Worm (Caenorhabditis elegans): ENCODE results near the gene K10C9.4.

K10C9.4 gene

DNA sequence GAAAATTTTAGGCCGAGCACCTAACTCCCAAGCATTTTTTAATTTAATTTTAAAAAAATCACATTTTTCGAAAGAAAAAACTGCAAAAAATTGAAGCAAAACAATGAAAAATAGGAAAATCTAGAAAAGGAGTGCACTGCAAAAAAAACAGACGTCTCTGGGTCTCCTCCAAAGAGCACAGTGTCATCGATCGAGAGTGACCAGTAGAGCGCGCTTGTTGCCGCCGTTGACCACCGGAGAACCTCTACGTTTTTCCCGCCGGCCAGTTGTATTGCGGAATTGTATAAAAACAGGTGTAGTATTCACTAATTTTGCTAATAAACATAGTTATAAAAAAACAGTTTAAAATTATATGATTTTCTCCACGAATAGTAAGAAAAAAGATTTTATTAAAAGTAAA lies 3.5 kb downstream of the K10C9.4 start:
- 0 out of 2 replicates have a peak, but pooled peaks have one; percentile 20 for TF ChIP-seq ceh-100 (GFP tag; IDR thresholded peaks at IDR 0.05)
- TF ChIP-seq mcd-1 (GFP tag; IDR thresholded peaks at IDR 0.05) = peak; percentile 68
- no peak for TF ChIP-seq lir-1 (GFP tag; conservative IDR thresholded peaks at IDR 0.05)
- peak; percentile 44; the same call in 1 of the 2 replicates for TF ChIP-seq hmg-1.2 (GFP tag; IDR thresholded peaks at IDR 0.05)
- peak; percentile 62 for TF ChIP-seq xnd-1 (tag; optimal IDR thresholded peaks at IDR 0.05)
- no peak for TF ChIP-seq B0035.1 (tag; optimal IDR thresholded peaks at IDR 0.05)
- peak; percentile 76 for TF ChIP-seq madf-8 (GFP tag; conservative IDR thresholded peaks at IDR 0.05)
- TF ChIP-seq dpl-1 (GFP tag; optimal IDR thresholded peaks at IDR 0.05) = peak; percentile 55
- TF ChIP-seq egl-18 (GFP tag; IDR thresholded peaks at IDR 0.05) = no peak
- TF ChIP-seq madf-6 (GFP tag; IDR thresholded peaks at IDR 0.05) = peak; percentile 87
- TF ChIP-seq efl-1 (GFP tag; optimal IDR thresholded peaks at IDR 0.05) = peak; percentile 86
- TF ChIP-seq let-607 (tag; optimal IDR thresholded peaks at IDR 0.05) = no peak

DNA sequence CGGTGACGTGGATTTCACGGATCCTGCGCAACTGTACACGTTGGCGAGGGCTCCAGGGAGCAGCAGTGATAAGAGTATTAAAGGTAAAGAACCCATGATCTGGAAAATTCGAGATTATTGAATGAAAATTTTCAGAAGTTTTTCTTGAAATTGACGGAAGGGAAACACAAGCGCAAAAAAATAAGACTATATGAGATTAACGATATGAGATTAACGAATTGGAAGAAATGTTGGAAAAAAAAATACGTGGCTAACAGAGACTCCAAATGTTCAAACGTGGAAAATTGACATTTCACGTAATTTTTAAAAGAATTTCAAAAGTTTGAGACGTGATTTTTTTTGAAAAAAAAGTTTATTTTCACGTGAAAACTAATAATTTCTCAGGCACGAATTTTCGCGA lies 4.3 kb downstream of the K10C9.4 start, which contains the start of gene nra-4:
Gene nra-4, minus strand, starts transcription at position 101 of the 400 bp plus-strand sequence.
- TF ChIP-seq nhr-80 (tag; optimal IDR thresholded peaks at IDR 0.05) = no peak
- TF ChIP-seq madf-3 (GFP tag; IDR thresholded peaks at IDR 0.05) = no peak
- TF ChIP-seq chd-7 (tag; optimal IDR thresholded peaks at IDR 0.05) = no peak
- TF ChIP-seq tbp1 (GFP tag; optimal IDR thresholded peaks at IDR 0.05) = no peak

DNA sequence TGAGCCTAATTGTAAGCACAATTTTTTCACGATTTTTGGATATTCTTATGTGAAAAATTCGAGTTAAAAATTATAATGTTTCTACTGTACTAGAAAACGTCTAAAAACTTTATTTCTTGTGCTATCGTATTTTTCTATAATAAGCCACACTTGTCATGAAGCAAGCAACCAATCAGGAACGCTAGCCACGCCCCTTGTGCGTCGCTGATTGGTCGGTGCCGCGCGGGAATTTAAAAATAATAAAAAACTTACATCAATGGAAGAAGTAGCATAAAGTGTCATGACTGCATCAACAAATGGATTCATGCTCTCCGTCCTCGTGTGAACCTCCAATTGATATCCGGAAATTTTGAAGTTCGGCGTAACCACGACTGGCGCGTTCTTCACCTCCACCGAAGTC lies 5.6 kb downstream of the K10C9.4 start:
- TF ChIP-seq tbx-9 (tag; optimal IDR thresholded peaks at IDR 0.05; ENCODE audit: borderline replicate concordance) (no peak), nfyb-1 (GFP tag; IDR thresholded peaks at IDR 0.05) (peak; percentile 80; the same call in 1 of the 2 replicates)

DNA sequence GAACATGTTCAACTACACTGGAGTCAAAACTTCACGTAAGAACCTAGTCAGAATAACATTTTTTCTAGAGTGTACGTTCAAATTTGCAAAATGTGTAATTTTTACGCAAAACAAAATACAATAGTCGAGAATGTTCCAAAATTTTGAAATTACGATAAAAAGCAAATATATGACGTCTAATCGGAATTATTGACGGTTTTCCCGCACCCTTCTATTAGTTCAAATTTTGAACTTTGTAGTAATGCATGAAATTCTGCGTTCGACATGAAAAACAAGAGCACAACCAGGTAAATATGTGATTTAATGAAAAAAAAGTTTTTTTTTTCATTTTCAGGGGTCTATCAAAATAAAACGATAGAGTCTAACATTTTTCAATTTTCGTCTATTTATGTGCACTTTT lies 14.7 kb downstream of the K10C9.4 start:
- TF ChIP-seq Y67H2A.10 (GFP tag; conservative IDR thresholded peaks at IDR 0.05) (no peak), dpl-1 (GFP tag; optimal IDR thresholded peaks at IDR 0.05) (no peak), aptf-2 (GFP tag; conservative IDR thresholded peaks at IDR 0.05) (no peak)

DNA sequence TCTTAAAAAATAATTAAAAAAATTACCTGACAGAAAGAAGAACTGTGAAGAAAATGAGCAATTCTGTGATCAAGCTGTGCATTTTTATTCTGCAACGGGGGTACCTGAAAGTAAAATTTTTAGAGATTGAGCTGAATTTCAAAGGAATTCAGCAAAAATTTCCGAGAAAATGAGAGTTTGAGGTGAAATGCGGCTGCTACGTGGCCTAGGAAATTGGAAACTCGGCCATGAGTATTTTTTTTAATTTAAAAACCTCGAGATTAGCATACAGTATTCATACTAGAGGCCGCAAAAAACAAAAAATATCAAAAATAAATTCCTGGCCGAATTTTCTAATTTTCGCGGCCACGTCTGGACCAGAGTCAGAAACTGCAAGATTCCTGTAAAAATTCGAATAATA lies 19.5 kb downstream of the K10C9.4 start, which contains the start of gene flp-34:
Gene flp-34, minus strand, starts transcription at position 101 of the 400 bp plus-strand sequence.
- TF ChIP-seq ztf-6 (GFP tag; IDR thresholded peaks at IDR 0.05) = no peak

DNA sequence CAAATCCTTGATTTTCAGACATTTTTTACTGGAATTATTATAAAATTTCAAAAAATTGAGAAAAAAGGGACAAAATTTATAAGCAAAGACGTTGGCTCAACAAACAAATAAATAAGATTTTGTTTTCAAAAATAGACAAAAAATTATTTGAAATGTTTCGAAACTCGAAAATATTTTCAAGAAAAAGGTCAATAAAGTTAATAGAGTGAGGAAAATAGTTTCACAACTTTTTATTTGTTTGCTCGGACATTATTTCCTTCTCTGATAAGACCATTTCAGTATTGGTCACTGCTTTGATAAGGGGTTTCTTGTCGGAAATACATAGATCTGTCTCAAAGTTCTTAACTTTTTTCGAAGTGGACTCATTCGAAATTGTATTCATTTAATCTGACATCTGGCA lies 25.8 kb downstream of the K10C9.4 start, which contains the start of gene R09A1.3:
Gene R09A1.3, minus strand, starts transcription at position 31 of the 400 bp plus-strand sequence.
- TF ChIP-seq Y79H2A.3 (GFP tag; conservative IDR thresholded peaks at IDR 0.05) (no peak), F33H1.4 (GFP tag; IDR thresholded peaks at IDR 0.05) (no peak), tbx-9 (tag; optimal IDR thresholded peaks at IDR 0.05; ENCODE audit: borderline replicate concordance) (no peak), nhr-80 (tag; optimal IDR thresholded peaks at IDR 0.05) (peak; percentile 7), snpc-3.4 (tag; optimal IDR thresholded peaks at IDR 0.05) (no peak), xnd-1 (tag; optimal IDR thresholded peaks at IDR 0.05) (no peak)

DNA sequence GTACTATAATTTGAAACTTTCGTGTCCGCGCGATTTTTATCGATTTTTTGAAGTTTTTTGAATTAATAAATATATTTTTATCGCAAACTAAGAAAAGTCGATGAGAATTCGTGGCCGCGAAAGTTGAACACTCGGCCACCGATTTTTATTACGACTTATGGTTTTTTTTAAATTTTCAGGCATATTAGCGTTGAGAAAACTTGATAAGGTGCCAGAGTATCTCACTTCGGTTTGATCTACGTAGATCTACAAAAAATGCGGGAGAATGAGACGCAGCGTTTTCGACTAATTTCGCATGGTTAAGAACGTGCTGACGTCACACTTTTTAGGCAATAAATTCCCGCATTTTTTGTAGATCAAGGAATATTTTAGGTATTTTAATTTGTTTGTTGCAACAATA lies 29.4 kb downstream of the K10C9.4 start, which contains the start of gene pei-2:
Gene pei-2, minus strand, starts transcription at position 101 of the 400 bp plus-strand sequence.
- TF ChIP-seq lag-1 (GFP tag; IDR thresholded peaks at IDR 0.05) = no peak
- no peak for TF ChIP-seq mxl-1 (tag; optimal IDR thresholded peaks at IDR 0.05)
- TF ChIP-seq attf-6 (GFP tag; IDR thresholded peaks at IDR 0.05) = no peak
- no peak for TF ChIP-seq ekl-4 (GFP tag; IDR thresholded peaks at IDR 0.05)
- TF ChIP-seq sea-2 (GFP tag; IDR thresholded peaks at IDR 0.05) = no peak
- no peak for TF ChIP-seq let-607 (tag; optimal IDR thresholded peaks at IDR 0.05)
- no peak for TF ChIP-seq snpc-3.4 (tag; optimal IDR thresholded peaks at IDR 0.05)
- no peak for TF ChIP-seq F23B12.7 (tag; optimal IDR thresholded peaks at IDR 0.05; ENCODE audit: insufficient read depth)
- TF ChIP-seq ztf-22 (GFP tag; optimal IDR thresholded peaks at IDR 0.05) = no peak
- TF ChIP-seq attf-3 (GFP tag; conservative IDR thresholded peaks at IDR 0.05) = no peak
- TF ChIP-seq lir-1 (GFP tag; conservative IDR thresholded peaks at IDR 0.05) = no peak
- no peak for TF ChIP-seq snpc-1.1 (tag; optimal IDR thresholded peaks at IDR 0.05; ENCODE audit: insufficient read depth)
- no peak for TF ChIP-seq rec-8 (tag; optimal IDR thresholded peaks at IDR 0.05)
- no peak for TF ChIP-seq tbx-9 (tag; optimal IDR thresholded peaks at IDR 0.05; ENCODE audit: borderline replicate concordance)

All from whole organism, young adult.